Worm (Caenorhabditis elegans) whole organism, L1 larva: ENCODE measurements around the gene ger-1.

Experiments used
- C04F5.9 ChIP-seq: sonication (generic microtip); optimal IDR thresholded peaks from 2 replicates; lab custom pipeline; 2016; ENCODE audit warnings: missing genetic modification characterization, missing compliant biosample characterization
- F16B12.6 ChIP-seq: fragments of 150-350 bp; optimal IDR thresholded peaks from 2 replicates; lab custom pipeline; 2014; ENCODE audit warnings: missing biosample characterization, missing genetic modification characterization
- aha-1 ChIP-seq: fragments of 150-350 bp; optimal IDR thresholded peaks from 2 replicates; lab custom pipeline; 2014; ENCODE audit warnings: missing biosample characterization, missing genetic modification characterization
- alr-1 ChIP-seq: fragments of 200-800 bp; sonication (Bioruptor generic); optimal IDR thresholded peaks from 2 replicates; lab custom pipeline; 2018; ENCODE audit warnings: borderline replicate concordance, mild to moderate bottlenecking, missing genetic modification characterization, missing compliant biosample characterization
- ama-1 ChIP-seq: fragments of 150-350 bp; optimal IDR thresholded peaks from 2 replicates; lab custom pipeline; 2014
- blmp-1 ChIP-seq: fragments of 150-350 bp; optimal IDR thresholded peaks from 2 replicates; lab custom pipeline; 2014; ENCODE audit warnings: missing biosample characterization, missing genetic modification characterization
- ceh-82 ChIP-seq, 3 experiments: fragments of 150-350 bp in 1 of 3; sonication (generic microtip) in 2 of 3; optimal IDR thresholded peaks; 2 replicates each; lab custom pipeline; 2014 to 2017; ENCODE audit warnings: missing biosample characterization in 3 of 3, missing genetic modification characterization in 3 of 3
- ceh-90 ChIP-seq: sonication (generic microtip); optimal IDR thresholded peaks from 2 replicates; lab custom pipeline; 2016; ENCODE audit warnings: missing genetic modification characterization, missing compliant biosample characterization
- dpl-1 ChIP-seq, 3 experiments: fragments of 150-350 bp in 2 of 3; sonication (generic microtip) in 1 of 3; optimal IDR thresholded peaks; 2 replicates each; lab custom pipeline; 2014 to 2017; ENCODE audit warnings: missing biosample characterization in 3 of 3, missing genetic modification characterization in 3 of 3, missing genetic modification reagents in 3 of 3
- dsc-1 ChIP-seq: sonication (generic microtip); optimal IDR thresholded peaks from 2 replicates; lab custom pipeline; 2016; ENCODE audit warnings: mild to moderate bottlenecking, missing genetic modification characterization, missing compliant biosample characterization
- efl-1 ChIP-seq, 4 experiments: fragments of 150-350 bp; optimal IDR thresholded peaks in 3 of 4; peaks in 1 of 4; 1 replicate in 1 of 4; 2 replicates in 3 of 4; lab custom pipeline; 2014; ENCODE audit warnings: missing biosample characterization in 2 of 4, missing genetic modification characterization in 2 of 4, missing genetic modification reagents in 2 of 4
- egl-13 ChIP-seq: sonication (generic microtip); optimal IDR thresholded peaks from 2 replicates; lab custom pipeline; 2016; ENCODE audit warnings: missing genotype, missing genetic modification reagents, missing genetic modification characterization, missing compliant biosample characterization
- egl-27 ChIP-seq, 2 experiments: fragments of 150-350 bp in 1 of 2; sonication (generic microtip); optimal IDR thresholded peaks; 3 replicates each; lab custom pipeline; 2017 to 2018; ENCODE audit warnings: missing biosample characterization in 2 of 2, missing genetic modification characterization in 2 of 2, missing genetic modification reagents in 2 of 2
- elt-2 ChIP-seq: sonication (generic microtip); optimal IDR thresholded peaks from 2 replicates; lab custom pipeline; 2016; ENCODE audit warnings: missing genetic modification characterization, mild to moderate bottlenecking, inconsistent platforms, missing compliant biosample characterization, missing genetic modification reagents
- elt-3 ChIP-seq, 6 experiments: fragments of 150-350 bp in 1 of 6; sonication (generic microtip); optimal IDR thresholded peaks; 2 replicates each; lab custom pipeline; 2017 to 2018; ENCODE audit warnings: missing biosample characterization in 6 of 6, missing genetic modification characterization in 6 of 6, inconsistent platforms in 1 of 6
- hlh-17 ChIP-seq: fragments of 200-800 bp; sonication (Bioruptor generic); optimal IDR thresholded peaks from 2 replicates; lab custom pipeline; 2018; ENCODE audit warnings: missing genetic modification characterization, mild to moderate bottlenecking, missing compliant biosample characterization, moderate library complexity, borderline replicate concordance
- hpl-2 ChIP-seq: fragments of 150-350 bp; optimal IDR thresholded peaks from 2 replicates; lab custom pipeline; 2014; ENCODE audit warnings: missing biosample characterization, missing genetic modification reagents, missing genetic modification characterization
- irx-1 ChIP-seq: sonication (generic microtip); optimal IDR thresholded peaks from 2 replicates; lab custom pipeline; 2016; ENCODE audit warnings: missing genetic modification characterization, missing compliant biosample characterization
- jun-1 ChIP-seq: fragments of 150-350 bp; optimal IDR thresholded peaks from 2 replicates; lab custom pipeline; 2014; ENCODE audit warnings: missing biosample characterization, missing genetic modification reagents, missing genetic modification characterization
- lin-13 ChIP-seq: fragments of 150-350 bp; optimal IDR thresholded peaks from 2 replicates; lab custom pipeline; 2014; ENCODE audit warnings: missing biosample characterization, missing genetic modification reagents, missing genetic modification characterization
- lin-14 ChIP-seq: fragments of 200-800 bp; sonication (Bioruptor generic); optimal IDR thresholded peaks from 2 replicates; lab custom pipeline; 2018; ENCODE audit warnings: mild to moderate bottlenecking, missing genetic modification characterization, moderate library complexity, missing compliant biosample characterization
- lin-15B ChIP-seq: fragments of 150-350 bp; sonication (generic microtip); optimal IDR thresholded peaks from 3 replicates; lab custom pipeline; 2014; ENCODE audit warnings: missing biosample characterization, missing genetic modification characterization
- lin-35 ChIP-seq, 2 experiments: fragments of 150-350 bp; optimal IDR thresholded peaks; 2 replicates each; lab custom pipeline; 2014; ENCODE audit warnings: missing biosample characterization in 2 of 2, missing genetic modification characterization in 2 of 2, missing genetic modification reagents in 2 of 2
- lir-3 ChIP-seq: sonication (generic microtip); optimal IDR thresholded peaks from 2 replicates; lab custom pipeline; 2016; ENCODE audit warnings: mild to moderate bottlenecking, missing genetic modification characterization, moderate library complexity, missing compliant biosample characterization; ENCODE audit not compliant: poor library complexity
- lsy-2 ChIP-seq, 2 experiments: fragments of 150-350 bp; optimal IDR thresholded peaks; 2 replicates each; lab custom pipeline; 2014; ENCODE audit warnings: missing biosample characterization in 2 of 2, missing genetic modification characterization in 2 of 2
- mdl-1 ChIP-seq, 2 experiments: fragments of 150-350 bp; optimal IDR thresholded peaks; 2 replicates each; lab custom pipeline; 2014 to 2017; ENCODE audit warnings: missing biosample characterization in 2 of 2, missing genetic modification characterization in 2 of 2, inconsistent platforms in 1 of 2
- mep-1 ChIP-seq: fragments of 150-350 bp; optimal IDR thresholded peaks from 2 replicates; lab custom pipeline; 2014; ENCODE audit warnings: missing biosample characterization, missing genetic modification characterization
- nhr-11 ChIP-seq: fragments of 150-350 bp; optimal IDR thresholded peaks from 2 replicates; lab custom pipeline; 2014; ENCODE audit warnings: missing biosample characterization, missing genetic modification characterization
- nhr-19 ChIP-seq: fragments of 200-800 bp; sonication (Bioruptor generic); conservative IDR thresholded peaks from 2 replicates; pipeline ENCODE4 v1.3.6; 2022; ENCODE audit warnings: missing genetic modification characterization, missing compliant biosample characterization
- nhr-20 ChIP-seq: sonication (generic microtip); optimal IDR thresholded peaks from 2 replicates; lab custom pipeline; 2016; ENCODE audit warnings: mild to moderate bottlenecking, missing genetic modification characterization, missing compliant biosample characterization
- nhr-47 ChIP-seq: sonication (generic microtip); optimal IDR thresholded peaks from 2 replicates; lab custom pipeline; 2016; ENCODE audit warnings: mild to moderate bottlenecking, missing genetic modification characterization, moderate library complexity, missing compliant biosample characterization
- nhr-71 ChIP-seq: sonication (generic microtip); optimal IDR thresholded peaks from 2 replicates; lab custom pipeline; 2016; ENCODE audit warnings: mild to moderate bottlenecking, missing genetic modification characterization, moderate library complexity, missing compliant biosample characterization
- nhr-84 ChIP-seq: sonication (generic microtip); optimal IDR thresholded peaks from 2 replicates; lab custom pipeline; 2017; ENCODE audit warnings: missing biosample characterization, missing genetic modification characterization
- nhr-90 ChIP-seq: sonication (generic microtip); optimal IDR thresholded peaks from 2 replicates; lab custom pipeline; 2016; ENCODE audit warnings: mild to moderate bottlenecking, missing genetic modification characterization, missing compliant biosample characterization; ENCODE audit not compliant: poor library complexity
- pag-3 ChIP-seq: sonication (generic microtip); optimal IDR thresholded peaks from 2 replicates; lab custom pipeline; 2017; ENCODE audit warnings: missing genetic modification characterization, mild to moderate bottlenecking, missing compliant biosample characterization, antibody characterized with exemption, borderline replicate concordance; ENCODE audit not compliant: insufficient read depth
- rnt-1 ChIP-seq: sonication (generic microtip); optimal IDR thresholded peaks from 2 replicates; lab custom pipeline; 2016; ENCODE audit warnings: mild to moderate bottlenecking, missing genetic modification characterization, moderate library complexity, missing compliant biosample characterization
- skn-1 ChIP-seq: fragments of 150-350 bp; optimal IDR thresholded peaks from 2 replicates; lab custom pipeline; 2014; ENCODE audit warnings: missing biosample characterization, missing genetic modification characterization
- snpc-4 ChIP-seq: fragments of 150-350 bp; optimal IDR thresholded peaks from 2 replicates; lab custom pipeline; 2014; ENCODE audit warnings: missing biosample characterization, missing genetic modification characterization
- snu-23 ChIP-seq: sonication (generic microtip); optimal IDR thresholded peaks from 2 replicates; lab custom pipeline; 2016; ENCODE audit warnings: missing genetic modification characterization, missing compliant biosample characterization
- sox-4 ChIP-seq: sonication (generic microtip); optimal IDR thresholded peaks from 2 replicates; lab custom pipeline; 2016; ENCODE audit warnings: missing genetic modification characterization, missing compliant biosample characterization
- swsn-7 ChIP-seq: sonication (generic microtip); optimal IDR thresholded peaks from 2 replicates; lab custom pipeline; 2016; ENCODE audit warnings: missing genetic modification characterization, missing compliant biosample characterization
- tbx-2 ChIP-seq: sonication (generic microtip); optimal IDR thresholded peaks from 2 replicates; lab custom pipeline; 2016; ENCODE audit warnings: missing genetic modification characterization, missing compliant biosample characterization
- tlp-1 ChIP-seq: fragments of 150-350 bp; optimal IDR thresholded peaks from 2 replicates; lab custom pipeline; 2014; ENCODE audit warnings: missing biosample characterization, missing genetic modification characterization
- unc-130 ChIP-seq: fragments of 150-350 bp; optimal IDR thresholded peaks from 2 replicates; lab custom pipeline; 2017; ENCODE audit warnings: missing biosample characterization, missing genetic modification characterization, inconsistent platforms
- xbp-1 ChIP-seq: sonication (generic microtip); optimal IDR thresholded peaks from 2 replicates; lab custom pipeline; 2016; ENCODE audit warnings: missing genetic modification characterization, missing compliant biosample characterization
- zag-1 ChIP-seq: fragments of 150-350 bp; optimal IDR thresholded peaks from 2 replicates; lab custom pipeline; 2014; ENCODE audit warnings: missing biosample characterization, missing genetic modification characterization
- ztf-4 ChIP-seq: fragments of 150-350 bp; optimal IDR thresholded peaks from 2 replicates; lab custom pipeline; 2014; ENCODE audit warnings: missing biosample characterization, missing genetic modification characterization

Gene ger-1

DNA sequence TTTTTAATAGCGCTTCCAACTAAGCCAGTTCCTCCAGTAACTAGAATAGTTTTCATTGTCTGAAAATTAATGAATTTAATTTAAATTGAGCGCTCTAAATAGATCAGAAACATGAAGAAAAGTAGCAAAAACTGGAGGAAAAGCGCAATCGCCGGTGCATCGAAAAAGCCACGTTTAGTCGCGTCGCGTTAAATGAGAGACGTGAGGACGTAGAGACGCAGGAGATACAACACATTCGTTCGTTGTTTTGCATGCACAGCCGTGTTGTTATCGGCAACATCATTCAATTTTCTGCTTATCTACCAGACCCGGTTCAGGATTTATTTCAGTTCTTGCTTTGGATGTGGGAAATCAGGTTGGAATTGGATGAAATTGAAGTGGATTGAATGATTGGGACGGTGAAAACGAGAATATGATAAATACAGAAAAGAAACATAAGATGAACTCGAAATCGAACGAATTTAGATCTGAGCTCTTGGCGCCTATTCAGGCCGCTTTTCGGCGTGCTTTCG, at the start of gene ger-1:
Gene ger-1 (minus strand): TSS at position 93 of the 512 bp plus-strand sequence.
- TF ChIP-seq efl-1 (optimal IDR thresholded peaks at IDR 0.05; lab: Kevin White, UChicago) (no peak), efl-1 (GFP tag; optimal IDR thresholded peaks at IDR 0.05 in 1 of 2; lab: Kevin White, UChicago) (peak in 1 of 2 experiments; percentile 93), lin-35 (GFP tag; optimal IDR thresholded peaks at IDR 0.05; lab: Kevin White, UChicago) (peak in 1 of 2 experiments; percentile 13), dpl-1 (GFP tag; optimal IDR thresholded peaks at IDR 0.05; lab: Kevin White, UChicago) (peak in 1 of 3 experiments; percentile 3), nhr-84 (tag; lab: Kevin White, UChicago) (no peak), nhr-90 (no peak)

DNA sequence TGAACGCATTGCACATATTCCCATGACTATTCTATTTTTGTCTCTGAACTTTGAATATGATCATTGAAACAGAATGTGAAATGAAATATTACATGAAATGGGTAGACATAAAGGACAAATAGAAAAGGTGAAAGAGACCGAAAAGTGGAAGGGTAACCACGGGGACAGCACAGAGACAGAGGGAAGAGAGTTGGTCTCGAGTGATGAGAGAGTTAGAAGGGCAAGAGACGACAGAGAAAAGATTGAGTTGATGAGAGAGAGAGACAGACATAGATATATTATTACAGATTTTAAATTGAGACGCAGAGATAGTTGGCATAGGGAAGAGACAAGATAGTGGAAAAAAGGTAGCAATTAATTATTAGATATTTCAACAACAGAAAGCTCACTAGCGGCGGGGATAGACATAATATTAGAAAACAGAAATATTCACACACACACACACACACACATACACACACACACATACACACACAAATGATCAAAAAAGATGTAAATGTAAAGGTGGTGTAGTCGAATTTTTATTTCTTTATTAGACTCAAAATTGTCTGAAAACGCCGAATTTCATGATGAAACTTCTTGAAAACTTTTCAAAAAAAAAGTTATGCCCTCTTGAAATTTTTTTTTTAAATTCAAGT, 49.5 kb upstream of the ger-1 start:
- TF ChIP-seq nhr-11 (tag; lab: Kevin White, UChicago) (peak; percentile 55), lin-14 (GFP tag; lab: Kevin White, UChicago) (peak; percentile 90), tlp-1 (no peak), sox-4 (tag; lab: Kevin White, UChicago) (peak; percentile 43), lir-3 (tag; lab: Kevin White, UChicago) (peak; percentile 60), ceh-82 (tag; optimal IDR thresholded peaks at IDR 0.05; lab: Kevin White, UChicago) (peak; percentile 50 to 64 (median 59)), rnt-1 (tag; lab: Kevin White, UChicago) (peak; percentile 63), ceh-90 (tag; lab: Kevin White, UChicago) (no peak), nhr-71 (tag; lab: Kevin White, UChicago) (peak; percentile 91), lin-15B (tag; lab: Kevin White, UChicago) (no peak), egl-13 (tag; lab: Kevin White, UChicago) (peak; percentile 2), unc-130 (tag; lab: Kevin White, UChicago) (no peak), zag-1 (tag; lab: Kevin White, UChicago) (no peak), aha-1 (tag; lab: Kevin White, UChicago) (no peak), nhr-19 (GFP tag; lab: Robert Waterston, UW) (peak; percentile 86), snu-23 (GFP tag; lab: Kevin White, UChicago) (peak; percentile 88), mep-1 (tag; lab: Kevin White, UChicago) (peak; percentile 77), hpl-2 (GFP tag; lab: Kevin White, UChicago) (no peak), lin-13 (GFP tag; lab: Kevin White, UChicago) (peak; percentile 2), nhr-90 (peak; percentile 63), egl-27 (tag; optimal IDR thresholded peaks at IDR 0.05; lab: Kevin White, UChicago) (peak; percentile 72 to 78), elt-2 (tag; lab: Kevin White, UChicago) (peak; percentile 26), alr-1 (no peak), nhr-20 (tag; lab: Kevin White, UChicago) (peak; percentile 88), blmp-1 (tag; lab: Kevin White, UChicago) (peak; percentile 78), nhr-84 (tag; lab: Kevin White, UChicago) (no peak), F16B12.6 (tag; lab: Kevin White, UChicago) (peak; percentile 28), pag-3 (tag; lab: Kevin White, UChicago) (no peak), skn-1 (peak; percentile 61), mdl-1 (tag; optimal IDR thresholded peaks at IDR 0.05; lab: Kevin White, UChicago) (peak in 1 of 2 experiments; percentile 66), hlh-17 (no peak), jun-1 (tag; lab: Kevin White, UChicago) (peak; percentile 84), C04F5.9 (tag; lab: Kevin White, UChicago) (no peak), tbx-2 (tag; lab: Kevin White, UChicago) (peak; percentile 55), efl-1 (optimal IDR thresholded peaks at IDR 0.05; lab: Kevin White, UChicago) (peak; percentile 67 to 75), efl-1 (GFP tag; optimal IDR thresholded peaks at IDR 0.05 in 1 of 2; lab: Kevin White, UChicago) (peak; percentile 39 to 93), dpl-1 (GFP tag; optimal IDR thresholded peaks at IDR 0.05; lab: Kevin White, UChicago) (peak; percentile 13 to 61 (median 29)), dsc-1 (peak; percentile 51), swsn-7 (peak; percentile 74), xbp-1 (tag; lab: Kevin White, UChicago) (peak; percentile 50), snpc-4 (tag; lab: Kevin White, UChicago) (peak; percentile 13), lsy-2 (tag; optimal IDR thresholded peaks at IDR 0.05; lab: Kevin White, UChicago) (peak; percentile 73 to 84), elt-3 (tag; optimal IDR thresholded peaks at IDR 0.05; lab: Kevin White, UChicago) (peak in 3 of 6 experiments; percentile 12 to 40 (median 14)), irx-1 (tag; lab: Kevin White, UChicago) (peak; percentile 12), ztf-4 (peak; percentile 43), nhr-47 (tag; lab: Kevin White, UChicago) (peak; percentile 75), ama-1 (lab: Kevin White, UChicago) (no peak)
